Worm (Caenorhabditis elegans) whole organism, midembryonic: ENCODE results near the gene try-3.
A peak's percentile ranks its signal among the peaks of the same experiment; 100 is the strongest.
"Not testable (repeated sequence)": the region's sequence is repeated elsewhere in the genome, so short reads cannot be mapped to it uniquely, and the experiment has no call there.

ENCODE experiments used
- T22C8.4 ChIP-seq: fragments of 200-800 bp; sonication (Bioruptor generic); IDR thresholded peaks from 2 replicates; pipeline ENCODE4 v1.3.6; 2022; ENCODE audit warnings: missing genetic modification characterization, missing compliant biosample characterization
- cog-1 ChIP-seq: sonication (generic microtip); optimal IDR thresholded peaks from 2 replicates; lab custom pipeline; 2016; ENCODE audit warnings: missing genetic modification characterization, missing compliant biosample characterization
- flt-1 ChIP-seq: fragments of 200-800 bp; sonication (Bioruptor generic); IDR thresholded peaks from 2 replicates; pipeline ENCODE4 v1.3.6; 2022; ENCODE audit warnings: missing genetic modification characterization, missing compliant biosample characterization
- klf-2 ChIP-seq: fragments of 200-800 bp; sonication (Bioruptor generic); conservative IDR thresholded peaks from 2 replicates; pipeline ENCODE4 v1.3.6; 2022; ENCODE audit warnings: missing genetic modification reagents, missing genetic modification characterization, missing compliant biosample characterization
- med-1 ChIP-seq: sonication (generic microtip); optimal IDR thresholded peaks from 2 replicates; lab custom pipeline; 2017; ENCODE audit warnings: missing genetic modification characterization, mild to moderate bottlenecking, missing compliant biosample characterization, antibody characterized with exemption, missing genetic modification reagents; ENCODE audit not compliant: insufficient read depth
- ref-1 ChIP-seq: fragments of 200-800 bp; sonication (Bioruptor generic); conservative IDR thresholded peaks from 2 replicates; pipeline ENCODE4 v1.3.6; 2022; ENCODE audit warnings: missing genetic modification reagents, missing genetic modification characterization, missing compliant biosample characterization
- tab-1 ChIP-seq: fragments of 200-800 bp; sonication (Bioruptor generic); IDR thresholded peaks from 2 replicates; pipeline ENCODE4 v1.3.6; 2022; ENCODE audit warnings: missing genetic modification characterization, missing compliant biosample characterization
- ztf-23 ChIP-seq: fragments of 200-800 bp; sonication (Bioruptor generic); IDR thresholded peaks from 2 replicates; pipeline ENCODE4 v1.3.6; 2022; ENCODE audit warnings: missing genetic modification reagents, missing genetic modification characterization, missing compliant biosample characterization
- ztf-29 ChIP-seq: fragments of 200-800 bp; sonication (Bioruptor generic); IDR thresholded peaks from 2 replicates; pipeline ENCODE4 v1.3.6; 2022; ENCODE audit warnings: missing genetic modification reagents, missing genetic modification characterization, missing compliant biosample characterization

try-3 gene

DNA sequence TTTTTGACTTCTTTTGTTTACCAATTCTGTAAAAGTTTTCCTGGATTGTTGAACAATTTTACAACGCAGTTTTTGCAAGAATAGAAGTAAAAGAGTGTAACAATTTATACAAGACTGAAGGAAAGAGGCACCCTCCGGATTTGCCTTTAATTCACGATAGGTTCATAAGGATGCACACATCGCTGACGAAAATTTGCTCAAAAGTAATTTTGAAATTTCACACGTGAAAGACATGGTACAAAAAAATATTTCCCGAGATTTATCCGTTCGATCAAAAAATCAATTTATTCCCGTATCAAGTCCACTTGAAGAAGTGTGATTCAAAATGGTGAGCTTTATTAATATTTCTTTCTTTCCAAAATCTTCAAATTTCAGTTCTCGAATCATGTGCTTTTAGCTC is 21.0 kb downstream of the try-3 start, which contains the start of gene C43G2.3:
Gene C43G2.3 (plus strand): TSS at position 301 of the 400 bp plus-strand sequence.
- no peak for TF ChIP-seq T22C8.4 (GFP tag; lab: Robert Waterston, UW)
- no peak for TF ChIP-seq ztf-29
- TF ChIP-seq med-1, result no peak

DNA sequence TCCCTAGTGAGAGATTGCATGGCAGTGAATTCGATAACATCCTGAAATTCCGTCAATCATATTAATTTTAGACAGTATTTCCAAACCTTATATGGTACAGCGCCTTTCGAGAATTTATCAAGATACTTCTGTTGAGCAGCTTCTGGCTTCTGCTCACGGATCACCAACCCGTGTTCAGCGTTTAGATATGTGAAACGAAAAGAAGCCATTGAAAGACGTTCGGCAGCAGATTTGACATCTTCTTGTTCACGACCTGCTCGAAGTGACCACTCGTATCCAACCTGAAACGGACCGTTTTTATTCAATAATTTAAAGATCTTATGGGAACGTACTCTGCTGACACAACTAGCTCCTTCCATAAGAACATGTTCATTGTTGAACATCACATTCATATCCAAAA is 24.7 kb downstream of the try-3 start:
- TF ChIP-seq flt-1 (no peak), ref-1 (no peak), T22C8.4 (GFP tag; lab: Robert Waterston, UW) (no peak), cog-1 (tag; lab: Kevin White, UChicago) (no peak), ztf-23 (GFP tag; lab: Robert Waterston, UW) (no peak), med-1 (no peak), ztf-29 (no peak), klf-2 (GFP tag; lab: Robert Waterston, UW) (no peak), tab-1 (GFP tag; lab: Robert Waterston, UW) (no peak)

DNA sequence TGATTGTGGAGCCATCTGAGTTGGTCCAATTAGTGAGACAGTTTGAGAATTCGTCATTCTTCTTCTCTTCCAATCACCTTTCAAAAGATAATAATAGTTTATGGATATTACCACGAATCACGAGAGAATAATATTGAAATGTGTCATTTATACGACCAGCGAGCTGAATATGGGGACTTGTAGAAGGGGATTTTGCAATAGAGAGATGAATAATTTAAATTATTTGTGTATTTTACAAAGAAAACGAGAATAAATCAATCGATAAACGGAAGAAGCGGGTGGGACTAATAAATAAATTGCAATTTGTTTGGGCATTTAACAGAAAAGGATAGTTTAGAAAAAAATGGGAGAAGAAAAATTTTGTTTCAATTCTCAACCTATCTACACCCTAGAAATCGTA is 25.6 kb downstream of the try-3 start, which contains the start of gene odr-8:
Gene odr-8 (minus strand): TSS at position 101 of the 400 bp plus-strand sequence.
- TF ChIP-seq ztf-29 (no peak), T22C8.4 (GFP tag; lab: Robert Waterston, UW) (no peak), ref-1 (no peak), cog-1 (tag; lab: Kevin White, UChicago) (no peak)

DNA sequence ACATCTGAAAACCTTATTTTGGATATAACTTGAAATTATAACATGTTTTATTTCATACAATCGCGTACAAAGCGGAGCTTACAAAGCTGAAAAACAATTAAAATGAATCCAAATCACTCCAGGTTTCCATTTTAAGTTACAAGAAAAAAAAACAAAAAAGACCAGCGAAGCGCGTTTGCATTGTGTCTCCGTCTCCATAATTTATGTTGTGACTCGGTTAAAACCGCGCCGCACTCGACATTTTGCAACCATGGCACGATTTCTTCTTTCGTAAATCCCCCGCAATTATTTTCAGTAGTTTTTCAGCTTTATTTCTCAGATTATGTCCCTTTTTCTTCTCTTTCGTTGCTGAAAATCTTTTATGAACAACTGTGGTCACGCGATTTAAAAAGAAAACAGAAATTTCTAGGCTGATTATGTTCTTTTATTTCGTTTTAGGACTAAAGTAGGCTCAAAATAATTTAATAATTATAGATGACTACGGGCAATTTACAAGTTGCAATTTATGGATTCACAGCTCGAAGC is 28.5 kb downstream of the try-3 start, which contains the start of the genes F38A5.2 and dnj-11:
Gene F38A5.2 (minus strand): TSS at position 4 of the 525 bp plus-strand sequence.
Gene dnj-11 (plus strand): TSS at position 475 of the 525 bp plus-strand sequence.
- TF ChIP-seq ztf-29 (no peak), tab-1 (GFP tag; lab: Robert Waterston, UW) (no peak), ztf-23 (GFP tag; lab: Robert Waterston, UW) (peak; percentile 59; the same call in 1 of the 2 replicates), T22C8.4 (GFP tag; lab: Robert Waterston, UW) (no peak), cog-1 (tag; lab: Kevin White, UChicago) (peak; percentile 19), med-1 (no peak), ref-1 (no peak), flt-1 (0 out of 2 replicates have a peak, but pooled peaks have one; percentile 19), klf-2 (GFP tag; lab: Robert Waterston, UW) (no peak)

DNA sequence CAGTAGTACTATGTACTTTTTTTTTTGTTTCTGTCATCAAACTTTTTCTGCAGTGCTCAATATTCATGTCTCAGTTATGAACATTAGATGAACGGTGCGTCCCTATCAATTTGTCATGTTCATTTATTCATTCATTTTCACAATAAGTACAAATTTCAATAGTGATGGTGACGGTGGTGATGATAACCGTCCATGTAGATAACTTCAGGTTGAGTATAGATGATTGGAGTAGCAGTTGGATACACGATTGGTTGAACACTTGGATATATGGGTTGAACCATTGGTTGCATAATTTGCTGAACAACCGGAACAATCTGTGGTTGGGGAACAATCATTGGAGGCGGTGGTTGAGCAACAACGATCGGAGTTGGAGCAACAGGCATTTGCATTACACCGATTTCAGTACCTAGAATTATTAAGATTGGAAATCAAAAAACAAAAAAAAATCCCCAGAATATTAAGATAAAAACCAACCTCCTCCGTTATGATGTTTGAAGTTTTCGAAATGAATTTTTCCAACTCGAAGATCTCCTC is 31.2 kb downstream of the try-3 start:
- TF ChIP-seq tab-1 (GFP tag; lab: Robert Waterston, UW), result no peak
- TF ChIP-seq T22C8.4 (GFP tag; lab: Robert Waterston, UW), result no peak
- TF ChIP-seq ztf-23 (GFP tag; lab: Robert Waterston, UW), result no peak
- no peak for TF ChIP-seq cog-1 (tag; lab: Kevin White, UChicago)
- TF ChIP-seq klf-2 (GFP tag; lab: Robert Waterston, UW), result no peak
- no peak for TF ChIP-seq ref-1
- TF ChIP-seq flt-1, result no peak
- no peak for TF ChIP-seq med-1
- TF ChIP-seq ztf-29, result no peak

DNA sequence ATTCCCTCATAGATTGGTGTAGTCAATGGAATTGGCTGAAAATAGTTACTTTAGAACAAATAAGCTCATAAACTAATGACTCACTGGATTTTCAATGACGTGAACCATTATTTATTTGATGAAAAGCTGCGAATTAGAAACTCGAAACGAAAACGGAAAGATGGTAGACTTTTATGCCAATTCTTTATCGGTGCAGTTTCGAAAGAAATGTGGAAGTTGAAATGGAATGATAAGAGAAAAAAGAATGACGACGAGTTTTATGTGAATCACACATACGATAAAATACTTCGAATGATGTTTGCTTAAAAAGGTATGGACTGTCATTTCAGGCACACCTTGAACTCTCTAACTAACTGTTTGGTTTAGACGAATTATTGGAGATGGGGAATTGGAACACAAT is 33.1 kb downstream of the try-3 start, which contains the start of the genes lec-11 and irld-7:
Gene lec-11 (minus strand): TSS at position 126 of the 400 bp plus-strand sequence.
Gene irld-7 (plus strand): TSS at position 332 of the 400 bp plus-strand sequence.
- TF ChIP-seq ztf-23 (GFP tag; lab: Robert Waterston, UW), result no peak
- TF ChIP-seq tab-1 (GFP tag; lab: Robert Waterston, UW), result no peak
- no peak for TF ChIP-seq ref-1
- no peak for TF ChIP-seq ztf-29
- no peak for TF ChIP-seq klf-2 (GFP tag; lab: Robert Waterston, UW)
- TF ChIP-seq med-1, result no peak
- TF ChIP-seq T22C8.4 (GFP tag; lab: Robert Waterston, UW), result no peak
- no peak for TF ChIP-seq cog-1 (tag; lab: Kevin White, UChicago)
- no peak for TF ChIP-seq flt-1

DNA sequence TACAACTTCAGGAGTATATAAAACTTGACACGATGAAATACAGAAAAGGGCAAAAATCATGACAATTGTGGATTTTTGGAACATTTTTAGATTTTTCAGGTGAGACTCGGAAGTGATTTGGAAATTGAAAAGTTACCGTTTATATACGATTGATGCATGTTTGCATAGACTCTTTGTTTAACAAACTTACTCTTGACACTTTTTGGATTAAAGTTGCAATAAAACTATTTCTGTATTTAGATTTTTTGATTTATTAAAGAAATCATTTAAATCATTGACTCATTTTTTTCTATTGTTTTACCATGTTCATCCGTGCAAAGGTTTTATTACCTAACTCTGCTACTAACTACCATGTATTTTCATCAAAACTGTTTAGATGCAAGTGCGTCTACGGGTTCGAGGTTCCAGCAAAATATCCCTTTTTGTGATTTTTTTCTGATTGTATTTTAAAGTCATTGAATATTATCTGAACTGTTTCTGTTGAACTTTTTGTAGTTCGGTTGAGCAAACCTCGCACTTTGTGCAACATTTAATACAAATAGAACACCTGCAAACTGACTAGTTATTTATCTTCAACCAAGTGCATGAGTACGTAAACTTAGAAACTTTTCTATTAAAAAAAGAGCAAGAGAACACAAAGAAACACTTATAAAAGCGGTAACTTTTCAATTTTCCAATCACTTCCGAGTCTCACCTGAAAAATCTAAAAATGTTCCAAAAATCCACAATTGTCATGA is 34.2 kb downstream of the try-3 start, which contains the start of the genes nspb-1 and nspb-2:
Gene nspb-1 (minus strand): TSS at position 101 of the 737 bp plus-strand sequence.
Gene nspb-2 (plus strand): TSS at position 687 of the 737 bp plus-strand sequence.
- not testable (repeated sequence) for TF ChIP-seq flt-1; cog-1 (tag; lab: Kevin White, UChicago); med-1

DNA sequence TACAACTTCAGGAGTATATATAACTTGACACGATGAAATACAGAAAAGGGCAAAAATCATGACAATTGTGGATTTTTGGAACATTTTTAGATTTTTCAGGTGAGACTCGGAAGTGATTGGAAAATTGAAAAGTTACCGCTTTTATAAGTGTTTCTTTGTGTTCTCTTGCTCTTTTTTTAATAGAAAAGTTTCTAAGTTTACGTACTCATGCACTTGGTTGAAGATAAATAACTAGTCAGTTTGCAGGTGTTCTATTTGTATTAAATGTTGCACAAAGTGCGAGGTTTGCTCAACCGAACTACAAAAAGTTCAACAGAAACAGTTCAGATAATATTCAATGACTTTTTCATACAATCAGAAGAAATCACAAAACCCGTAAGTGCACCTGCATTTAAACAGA is 37.9 kb downstream of the try-3 start, which contains the start of gene nspb-3:
Gene nspb-3 (minus strand): TSS at position 101 of the 400 bp plus-strand sequence.
- TF ChIP-seq T22C8.4 (GFP tag; lab: Robert Waterston, UW); klf-2 (GFP tag; lab: Robert Waterston, UW); cog-1 (tag; lab: Kevin White, UChicago): not testable (repeated sequence)

DNA sequence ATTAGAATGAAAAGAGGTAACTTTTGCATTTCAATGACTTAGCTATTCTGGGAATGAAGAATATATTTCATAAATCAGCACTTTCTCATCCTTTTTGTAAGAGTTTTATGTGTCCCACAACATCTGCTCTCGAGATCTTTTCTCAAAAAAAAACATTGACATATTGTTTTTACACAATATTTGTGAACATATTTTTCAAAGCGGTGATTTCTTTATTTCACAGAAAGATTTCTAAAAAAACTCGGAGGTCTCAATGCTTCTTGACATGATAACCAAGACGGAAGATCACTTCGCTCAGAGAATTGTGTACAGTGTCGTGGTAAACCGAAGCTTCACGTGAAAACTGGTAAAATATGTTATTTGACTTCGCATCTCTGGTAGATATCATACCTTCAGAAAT is 39.0 kb downstream of the try-3 start, which contains the start of gene F38A5.22:
Gene F38A5.22 (minus strand): TSS at position 29 of the 400 bp plus-strand sequence.
- TF ChIP-seq med-1, result no peak
- TF ChIP-seq ref-1, result no peak
- no peak for TF ChIP-seq flt-1
- TF ChIP-seq ztf-23 (GFP tag; lab: Robert Waterston, UW), result no peak

DNA sequence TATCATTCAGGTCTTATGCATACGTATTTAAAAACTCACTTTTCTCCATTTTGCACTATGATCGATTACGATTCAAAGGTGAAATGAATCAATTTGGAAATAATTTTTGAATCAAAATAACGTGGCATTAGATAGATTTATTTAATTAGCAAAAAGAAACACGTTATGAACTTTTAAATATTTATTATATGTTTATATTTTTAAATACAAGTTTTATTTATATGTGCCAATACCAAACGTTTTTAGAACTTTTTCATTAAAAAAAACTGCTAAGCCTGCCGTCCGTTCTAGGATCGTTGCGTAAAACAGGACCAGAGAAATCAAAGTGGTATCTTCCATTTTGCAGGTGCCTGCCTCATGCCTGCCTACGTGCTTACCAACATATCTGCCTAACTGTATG is 40.3 kb downstream of the try-3 start, which contains the start of gene F38A5.6:
Gene F38A5.6 (minus strand): TSS at position 101 of the 400 bp plus-strand sequence.
- TF ChIP-seq med-1 (no peak), klf-2 (GFP tag; lab: Robert Waterston, UW) (no peak), flt-1 (no peak), ztf-23 (GFP tag; lab: Robert Waterston, UW) (no peak), T22C8.4 (GFP tag; lab: Robert Waterston, UW) (no peak), tab-1 (GFP tag; lab: Robert Waterston, UW) (no peak), cog-1 (tag; lab: Kevin White, UChicago) (no peak), ref-1 (no peak), ztf-29 (no peak)
